Worm (Caenorhabditis elegans) whole organism, L4/young adult: ENCODE data around the gene srbc-49.
"Not testable (repeated sequence)": the region's sequence is repeated elsewhere in the genome, so short reads cannot be mapped to it uniquely, and the experiment has no call there.

Experiments
- W03F9.2 ChIP-seq: fragments of 150-350 bp; optimal IDR thresholded peaks from 2 replicates; lab custom pipeline; 2014; ENCODE audit warnings: missing biosample characterization, missing genetic modification characterization
- dao-5 ChIP-seq: sonication (generic microtip); optimal IDR thresholded peaks from 2 replicates; lab custom pipeline; 2016; ENCODE audit warnings: missing genotype, missing genetic modification characterization, moderate library complexity, missing compliant biosample characterization
- him-1 ChIP-seq: sonication (generic microtip); optimal IDR thresholded peaks from 2 replicates; lab custom pipeline; 2016; ENCODE audit warnings: missing genotype, missing genetic modification reagents, missing genetic modification characterization, missing compliant biosample characterization

The srbc-49 gene

DNA sequence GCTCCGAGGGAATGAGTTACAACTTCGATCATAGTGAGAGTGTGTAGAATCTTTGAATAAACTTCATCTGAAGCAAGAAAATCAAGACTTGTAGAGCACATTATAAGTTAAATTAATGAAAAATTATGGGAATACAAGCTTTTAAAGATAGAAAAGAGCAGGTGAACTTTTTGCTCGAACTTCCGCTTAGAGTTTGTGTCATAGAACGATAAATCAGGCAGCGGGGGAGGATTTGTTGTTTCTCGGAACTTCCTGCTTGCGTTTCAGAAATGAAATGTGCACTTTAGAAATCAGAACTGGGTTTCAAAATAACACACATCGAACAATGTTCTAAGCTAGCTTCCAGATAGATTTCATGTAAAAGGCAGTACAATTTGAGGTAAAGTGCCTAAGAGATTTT is 19.6 kb downstream of the srbc-49 start, which contains the start of gene srh-149:
Gene srh-149, minus strand, starts transcription at position 101 of the 400 bp plus-strand sequence.
- TF ChIP-seq him-1 (tag; lab: Kevin White, UChicago): no peak
- no peak for TF ChIP-seq dao-5
- no peak for TF ChIP-seq W03F9.2

DNA sequence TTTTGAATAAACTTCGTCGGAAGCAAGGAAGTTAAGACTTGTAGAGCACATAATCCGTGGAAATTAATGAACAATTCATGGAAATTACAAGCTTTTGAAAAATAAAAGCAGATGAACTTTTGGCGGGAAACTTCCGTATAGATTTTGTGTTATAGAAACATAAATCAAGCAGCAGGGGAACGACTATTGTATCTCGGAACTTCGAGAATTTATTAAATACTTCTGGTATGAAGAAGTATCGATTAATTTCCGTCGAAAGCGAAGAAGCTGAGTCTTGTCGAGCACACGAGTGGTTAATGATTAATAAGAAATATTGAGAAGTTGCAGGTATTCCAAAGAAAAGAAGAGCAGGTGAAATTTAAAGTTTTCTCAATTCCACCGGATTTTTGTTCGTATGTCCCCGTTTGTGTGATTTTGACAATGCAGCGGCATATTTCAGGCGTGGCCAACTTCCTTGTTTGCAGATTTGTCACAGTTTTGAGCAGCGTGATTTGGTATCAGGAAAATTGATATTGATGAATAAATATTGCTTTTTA is 28.8 kb downstream of the srbc-49 start, which contains the start of gene srh-147:
Gene srh-147, minus strand, starts transcription at position 51 of the 536 bp plus-strand sequence.
- TF ChIP-seq W03F9.2; dao-5; him-1 (tag; lab: Kevin White, UChicago): not testable (repeated sequence)

DNA sequence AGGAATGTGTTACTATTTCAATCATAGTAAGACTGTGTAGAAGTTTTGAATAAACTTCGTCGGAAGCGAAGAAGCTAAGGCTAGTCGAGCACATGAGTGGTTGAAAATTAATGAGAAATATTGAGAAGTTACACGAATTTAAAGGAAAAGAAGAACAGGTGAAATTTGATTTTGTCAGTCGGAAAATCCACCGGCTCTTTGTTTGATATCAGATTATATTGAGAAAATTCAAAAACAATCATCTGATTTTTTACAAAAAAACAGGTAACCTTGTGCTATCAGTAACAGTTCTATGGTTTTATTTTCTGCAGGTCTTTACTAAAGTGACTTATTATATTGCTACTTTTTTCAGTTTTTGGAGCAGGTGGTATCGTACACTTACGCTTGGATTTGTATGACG is 36.8 kb downstream of the srbc-49 start, which contains the start of gene srh-148:
Gene srh-148, minus strand, starts transcription at position 101 of the 400 bp plus-strand sequence.
- TF ChIP-seq W03F9.2 (no peak), dao-5 (no peak), him-1 (tag; lab: Kevin White, UChicago) (no peak)

DNA sequence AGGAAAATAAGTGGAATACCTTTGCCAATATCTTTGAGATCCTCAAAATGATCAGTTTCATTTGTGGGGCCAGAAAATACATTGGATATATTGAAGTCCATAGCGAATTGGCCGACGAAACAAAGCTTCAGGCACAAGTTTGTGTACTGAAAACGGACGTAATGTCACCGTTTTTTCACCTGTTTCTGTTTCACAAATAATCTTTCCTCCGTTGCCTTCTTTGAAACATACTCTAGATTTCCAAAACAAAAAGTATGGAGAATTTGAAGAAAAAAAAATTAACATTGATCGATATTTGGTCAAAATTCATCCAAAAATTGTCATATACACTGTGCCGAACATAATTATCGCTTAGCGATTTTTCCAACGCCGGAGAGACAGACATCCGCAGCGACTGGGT is 41.1 kb downstream of the srbc-49 start, which contains the start of gene srz-12:
Gene srz-12, minus strand, starts transcription at position 101 of the 400 bp plus-strand sequence.
- TF ChIP-seq W03F9.2 (no peak), him-1 (tag; lab: Kevin White, UChicago) (no peak), dao-5 (no peak)

DNA sequence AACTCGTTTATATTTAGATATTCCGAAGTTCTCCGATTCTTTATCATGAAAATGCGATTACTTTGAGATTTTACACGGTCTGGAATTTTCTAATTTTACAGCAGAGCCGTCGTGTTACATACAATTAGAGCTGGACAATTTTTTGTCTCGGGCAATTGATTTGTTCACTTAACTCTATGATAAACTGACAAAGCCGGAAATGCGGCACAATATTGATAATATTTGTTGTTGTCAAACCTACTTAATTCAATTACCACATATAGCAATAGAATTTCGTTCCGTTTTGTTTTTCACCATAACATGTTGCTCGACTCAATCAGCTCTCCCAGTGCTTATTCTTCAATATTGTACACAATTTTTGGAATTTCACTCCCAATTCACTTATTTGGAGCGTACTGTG is 41.5 kb downstream of the srbc-49 start, which contains the start of gene srh-299:
Gene srh-299, plus strand, starts transcription at position 301 of the 400 bp plus-strand sequence.
- TF ChIP-seq W03F9.2 (no peak), dao-5 (no peak), him-1 (tag; lab: Kevin White, UChicago) (no peak)

DNA sequence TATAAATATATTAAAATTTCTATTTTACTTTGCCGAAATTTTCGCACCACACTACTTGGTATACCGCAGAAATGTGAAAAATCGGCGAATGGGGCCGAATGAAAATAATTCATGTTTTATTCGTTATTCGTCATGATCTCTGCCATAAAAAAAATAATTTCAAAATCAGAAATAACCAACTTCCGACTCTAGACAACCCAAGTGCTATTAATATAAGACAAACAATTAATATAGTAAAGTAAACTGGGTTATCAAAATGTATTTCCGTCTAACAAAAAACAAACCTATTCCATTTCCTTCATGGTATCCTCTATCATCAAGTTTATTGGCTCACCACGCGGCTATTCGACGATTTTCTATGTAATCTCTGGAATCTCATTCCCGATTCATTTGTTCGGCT is 44.3 kb downstream of the srbc-49 start, which contains the start of gene srh-293:
Gene srh-293, plus strand, starts transcription at position 301 of the 400 bp plus-strand sequence.
- TF ChIP-seq him-1 (tag; lab: Kevin White, UChicago) (no peak), dao-5 (no peak), W03F9.2 (no peak)

DNA sequence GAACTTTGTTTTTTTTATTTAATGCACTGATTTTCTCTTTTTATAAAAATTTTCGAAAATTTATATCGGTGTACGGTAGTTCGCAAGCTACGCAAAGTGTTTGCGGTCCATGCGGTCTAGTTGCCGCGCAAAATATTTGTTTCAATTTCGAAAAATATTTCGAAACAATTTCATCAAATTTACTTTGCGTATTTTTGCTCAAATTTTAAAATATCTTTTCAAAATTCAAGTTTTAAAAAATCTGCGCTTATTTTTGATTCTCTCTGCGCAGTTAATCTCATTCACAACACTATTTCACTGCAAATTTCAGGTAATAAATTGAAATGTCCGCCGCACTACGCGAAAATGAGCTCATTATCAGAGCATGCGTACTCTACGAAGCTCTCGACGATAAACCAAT is 45.9 kb downstream of the srbc-49 start, which contains the start of gene fbxa-197:
Gene fbxa-197, plus strand, starts transcription at position 301 of the 400 bp plus-strand sequence.
- TF ChIP-seq him-1 (tag; lab: Kevin White, UChicago): no peak
- TF ChIP-seq dao-5: no peak
- TF ChIP-seq W03F9.2: no peak

DNA sequence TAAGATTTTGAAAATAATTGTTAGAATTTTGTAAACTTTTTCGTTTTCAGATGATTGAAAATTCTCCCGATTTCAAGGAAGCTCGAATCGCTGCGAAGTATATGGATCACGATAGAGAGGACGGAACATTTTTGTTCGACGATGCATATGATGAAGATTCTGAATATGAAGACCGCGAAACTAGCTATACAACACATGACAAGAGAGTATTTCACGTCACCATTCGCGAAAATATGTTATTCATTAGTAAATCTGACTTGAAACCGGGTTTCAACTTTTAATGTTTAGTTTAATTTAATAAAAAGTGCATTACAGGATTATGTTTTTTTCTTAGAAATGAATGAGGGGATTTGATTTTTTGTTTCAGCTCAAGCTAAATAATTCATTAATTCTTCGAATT is 48.9 kb downstream of the srbc-49 start, which contains the start of gene str-57:
Gene str-57, plus strand, starts transcription at position 301 of the 400 bp plus-strand sequence.
- TF ChIP-seq W03F9.2 (no peak), him-1 (tag; lab: Kevin White, UChicago) (no peak), dao-5 (no peak)

DNA sequence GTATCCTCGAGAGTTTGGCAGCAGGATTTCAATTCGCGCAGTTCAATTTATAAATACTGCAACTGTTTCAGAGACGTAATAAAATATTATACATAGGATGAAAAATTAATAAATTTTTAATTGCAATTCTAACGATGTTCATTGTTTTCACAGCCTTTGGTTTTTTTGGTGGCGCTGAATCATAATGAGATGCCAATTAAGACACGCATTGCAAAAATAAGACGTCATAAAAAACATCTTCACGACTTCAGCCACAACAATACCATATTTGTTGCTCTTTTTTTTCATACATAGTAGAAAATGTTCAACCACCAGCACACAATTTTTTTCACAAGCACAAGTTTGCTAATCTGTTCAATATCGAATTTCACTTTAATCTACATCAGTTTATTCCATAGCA is 50.8 kb downstream of the srbc-49 start, which contains the start of gene str-56:
Gene str-56, plus strand, starts transcription at position 301 of the 400 bp plus-strand sequence.
- no peak for TF ChIP-seq W03F9.2
- TF ChIP-seq dao-5: no peak
- no peak for TF ChIP-seq him-1 (tag; lab: Kevin White, UChicago)
